Fruit fly (Drosophila melanogaster) whole organism, pupa: ENCODE measurements around the gene vers.

Experiments used
- CG15710 ChIP-seq: fragments of 200-800 bp; sonication (Bioruptor generic); optimal IDR thresholded peaks from 2 replicates; lab custom pipeline; 2018; ENCODE audit warnings: missing biosample characterization, mild to moderate bottlenecking, missing genetic modification characterization, moderate library complexity
- CG8301 ChIP-seq: fragments of 200-800 bp; sonication (Bioruptor generic); optimal IDR thresholded peaks from 2 replicates; lab custom pipeline; 2018; ENCODE audit warnings: missing biosample characterization, mild to moderate bottlenecking, missing genetic modification characterization
- fd96Ca ChIP-seq: fragments of 200-800 bp; sonication (Bioruptor generic); IDR thresholded peaks from 3 replicates; pipeline ENCODE4 v1.3.6; 2022; ENCODE audit warnings: missing biosample characterization, missing genetic modification characterization
- gl ChIP-seq: fragments of 200-800 bp; sonication (Bioruptor generic); optimal IDR thresholded peaks from 2 replicates; lab custom pipeline; 2018; ENCODE audit warnings: missing biosample characterization, mild to moderate bottlenecking, missing genetic modification characterization

DNA sequence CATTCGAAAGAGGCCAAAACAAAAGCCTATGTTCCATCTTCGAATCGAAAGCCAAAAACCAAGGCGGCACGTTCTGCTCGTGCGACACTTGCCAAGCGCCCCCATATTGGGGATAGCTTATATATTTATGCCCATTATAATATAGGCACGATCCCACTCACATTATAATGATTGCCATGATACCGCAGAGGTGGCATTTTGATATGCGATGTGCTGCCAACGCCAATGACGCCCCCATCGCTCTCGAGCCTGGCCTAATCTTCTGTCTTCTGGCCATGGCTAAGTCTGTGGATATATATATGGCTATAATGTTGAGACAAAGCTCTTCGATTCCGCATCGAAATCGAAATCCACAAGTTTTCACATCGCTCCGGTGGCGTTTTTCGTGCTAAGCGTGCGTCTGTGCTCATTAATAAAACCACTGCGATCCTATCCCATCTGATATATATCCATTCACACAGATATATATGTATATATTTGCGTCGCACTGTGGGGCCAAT lies 23.0 kb upstream of the vers start:
- TF ChIP-seq CG15710: no peak
- no peak for TF ChIP-seq gl
- TF ChIP-seq fd96Ca (GFP tag; lab: Robert Waterston, UW): no peak
- TF ChIP-seq CG8301: no peak
